Worm (Caenorhabditis elegans) whole organism, young adult: ENCODE results near the gene lin-13.

Experiments used
- D2030.7 ChIP-seq: fragments of 200-800 bp; sonication (Bioruptor generic); IDR thresholded peaks from 2 replicates; pipeline ENCODE4 v1.3.6; 2022; ENCODE audit warnings: missing genetic modification reagents, missing genetic modification characterization, missing compliant biosample characterization
- Y95B8A.8 ChIP-seq: fragments of 200-800 bp; sonication (Bioruptor generic); IDR thresholded peaks from 2 replicates; pipeline ENCODE4 v1.3.6; 2022; ENCODE audit warnings: missing genetic modification reagents, missing genetic modification characterization, missing compliant biosample characterization
- ZK185.1 ChIP-seq: sonication (generic microtip); optimal IDR thresholded peaks from 2 replicates; lab custom pipeline; 2016; ENCODE audit warnings: mild to moderate bottlenecking, missing genetic modification characterization, missing compliant biosample characterization; ENCODE audit not compliant: poor library complexity, severe bottlenecking
- attf-3 ChIP-seq: fragments of 200-800 bp; sonication (Bioruptor generic); conservative IDR thresholded peaks from 2 replicates; pipeline ENCODE4 v1.3.6; 2022; ENCODE audit warnings: missing genetic modification reagents, missing genetic modification characterization, missing compliant biosample characterization
- ceh-27 ChIP-seq: fragments of 200-800 bp; sonication (Bioruptor generic); optimal IDR thresholded peaks from 2 replicates; lab custom pipeline; 2018; ENCODE audit warnings: mild to moderate bottlenecking, missing genetic modification characterization, moderate library complexity, missing compliant biosample characterization
- ceh-40 ChIP-seq: fragments of 200-800 bp; sonication (Bioruptor generic); IDR thresholded peaks from 2 replicates; pipeline ENCODE4 v1.3.6; 2022; ENCODE audit warnings: missing genetic modification characterization, missing compliant biosample characterization
- ceh-58 ChIP-seq: fragments of 200-800 bp; sonication (Bioruptor generic); IDR thresholded peaks from 2 replicates; pipeline ENCODE4 v1.3.6; 2022; ENCODE audit warnings: missing genetic modification characterization, missing compliant biosample characterization
- ceh-91 ChIP-seq: fragments of 200-800 bp; sonication (Bioruptor generic); IDR thresholded peaks from 2 replicates; pipeline ENCODE4 v1.3.6; 2022; ENCODE audit warnings: missing genetic modification reagents, missing genetic modification characterization, missing compliant biosample characterization
- dox-1 ChIP-seq: fragments of 200-800 bp; sonication (Bioruptor generic); IDR thresholded peaks from 2 replicates; pipeline ENCODE4 v1.3.6; 2022; ENCODE audit warnings: missing genetic modification reagents, missing genetic modification characterization, missing compliant biosample characterization
- dpff-1 ChIP-seq: sonication (generic microtip); optimal IDR thresholded peaks from 2 replicates; lab custom pipeline; 2017; ENCODE audit warnings: mild to moderate bottlenecking, missing genetic modification characterization, missing compliant biosample characterization
- dpl-1 ChIP-seq: fragments of 150-350 bp; optimal IDR thresholded peaks from 2 replicates; lab custom pipeline; 2014; ENCODE audit warnings: missing biosample characterization, missing genetic modification reagents, missing genetic modification characterization
- egrh-3 ChIP-seq: fragments of 200-800 bp; sonication (Bioruptor generic); IDR thresholded peaks from 2 replicates; pipeline ENCODE4 v1.3.6; 2022; ENCODE audit warnings: missing genetic modification reagents, missing genetic modification characterization, missing compliant biosample characterization
- gei-17 ChIP-seq: fragments of 200-800 bp; sonication (Bioruptor generic); optimal IDR thresholded peaks from 2 replicates; lab custom pipeline; 2018; ENCODE audit warnings: mild to moderate bottlenecking, missing genetic modification characterization, missing compliant biosample characterization
- him-1 ChIP-seq: sonication (generic microtip); optimal IDR thresholded peaks from 2 replicates; lab custom pipeline; 2016; ENCODE audit warnings: missing genotype, missing genetic modification reagents, missing genetic modification characterization, missing compliant biosample characterization
- hlh-12 ChIP-seq: sonication (generic microtip); optimal IDR thresholded peaks from 2 replicates; lab custom pipeline; 2016; ENCODE audit warnings: missing genetic modification characterization, missing compliant biosample characterization
- hmg-1.2 ChIP-seq: fragments of 200-800 bp; sonication (Bioruptor generic); IDR thresholded peaks from 2 replicates; pipeline ENCODE4 v1.3.6; 2022; ENCODE audit warnings: missing genetic modification reagents, missing genetic modification characterization, missing compliant biosample characterization
- hrde-1 ChIP-seq: sonication (generic microtip); optimal IDR thresholded peaks from 2 replicates; lab custom pipeline; 2016; ENCODE audit warnings: missing genetic modification characterization, mild to moderate bottlenecking, missing compliant biosample characterization, moderate library complexity, missing genotype, missing genetic modification reagents, borderline replicate concordance
- hsf-1 ChIP-seq: fragments of 200-800 bp; sonication (Bioruptor generic); IDR thresholded peaks from 2 replicates; pipeline ENCODE4 v1.3.6; 2022; ENCODE audit warnings: missing genetic modification reagents, missing genetic modification characterization, missing compliant biosample characterization
- lin-26 ChIP-seq: fragments of 200-800 bp; sonication (Bioruptor generic); IDR thresholded peaks from 2 replicates; pipeline ENCODE4 v1.3.6; 2022; ENCODE audit warnings: missing genetic modification reagents, missing genetic modification characterization, missing compliant biosample characterization
- lin-35 ChIP-seq, 3 experiments: fragments of 150-350 bp in 2 of 3; sonication (generic microtip) in 1 of 3; optimal IDR thresholded peaks; 2 replicates each; lab custom pipeline; 2014 to 2018; ENCODE audit warnings: missing biosample characterization in 3 of 3, missing genetic modification characterization in 3 of 3, missing genetic modification reagents in 3 of 3
- lir-1 ChIP-seq: fragments of 200-800 bp; sonication (Bioruptor generic); conservative IDR thresholded peaks from 2 replicates; pipeline ENCODE4 v1.3.6; 2022; ENCODE audit warnings: missing genetic modification reagents, missing genetic modification characterization, missing compliant biosample characterization
- lsy-27 ChIP-seq: sonication (generic microtip); optimal IDR thresholded peaks from 2 replicates; lab custom pipeline; 2017; ENCODE audit warnings: missing genetic modification characterization, mild to moderate bottlenecking, missing compliant biosample characterization, antibody characterized with exemption, missing genotype, borderline replicate concordance; ENCODE audit not compliant: insufficient read depth
- mcd-1 ChIP-seq: fragments of 200-800 bp; sonication (Bioruptor generic); IDR thresholded peaks from 2 replicates; pipeline ENCODE4 v1.3.6; 2022; ENCODE audit warnings: missing genetic modification reagents, missing genetic modification characterization, missing compliant biosample characterization
- mel-28 ChIP-seq: sonication (generic microtip); optimal IDR thresholded peaks from 2 replicates; lab custom pipeline; 2016; ENCODE audit warnings: borderline replicate concordance, mild to moderate bottlenecking, missing genetic modification characterization, missing compliant biosample characterization
- nfya-1 ChIP-seq: sonication (generic microtip); optimal IDR thresholded peaks from 2 replicates; lab custom pipeline; 2017; ENCODE audit warnings: antibody characterized with exemption, missing compliant biosample characterization, missing genetic modification characterization, borderline replicate concordance; ENCODE audit not compliant: insufficient read depth
- nhr-179 ChIP-seq: sonication (generic microtip); optimal IDR thresholded peaks from 2 replicates; lab custom pipeline; 2016; ENCODE audit warnings: mild to moderate bottlenecking, missing genetic modification characterization, missing compliant biosample characterization
- nhr-80 ChIP-seq: sonication (generic microtip); optimal IDR thresholded peaks from 2 replicates; lab custom pipeline; 2016; ENCODE audit warnings: missing genetic modification characterization, missing compliant biosample characterization
- rec-8 ChIP-seq, 2 experiments: sonication (generic microtip); optimal IDR thresholded peaks; 2 replicates each; lab custom pipeline; 2016; ENCODE audit warnings: mild to moderate bottlenecking in 2 of 2, missing genetic modification characterization in 2 of 2, missing genetic modification reagents in 2 of 2, missing genotype in 2 of 2, missing biosample characterization in 1 of 2, missing compliant biosample characterization in 1 of 2, moderate library complexity in 1 of 2
- repo-1 ChIP-seq: sonication (generic microtip); optimal IDR thresholded peaks from 2 replicates; lab custom pipeline; 2017; ENCODE audit warnings: mild to moderate bottlenecking, missing genetic modification characterization, missing compliant biosample characterization
- sea-2 ChIP-seq: fragments of 200-800 bp; sonication (Bioruptor generic); IDR thresholded peaks from 2 replicates; pipeline ENCODE4 v1.3.6; 2022; ENCODE audit warnings: missing genetic modification characterization, missing compliant biosample characterization
- snpc-1.1 ChIP-seq: sonication (generic microtip); optimal IDR thresholded peaks from 2 replicates; lab custom pipeline; 2017; ENCODE audit warnings: missing genetic modification characterization, mild to moderate bottlenecking, missing compliant biosample characterization, antibody characterized with exemption, moderate library complexity, missing genotype, missing genetic modification reagents; ENCODE audit not compliant: insufficient read depth
- snpc-1.3 ChIP-seq: sonication (generic microtip); optimal IDR thresholded peaks from 2 replicates; lab custom pipeline; 2017; ENCODE audit warnings: missing genetic modification characterization, mild to moderate bottlenecking, missing compliant biosample characterization, antibody characterized with exemption, moderate library complexity, missing genotype, missing genetic modification reagents; ENCODE audit not compliant: insufficient read depth
- snpc-3.4 ChIP-seq: sonication (generic microtip); optimal IDR thresholded peaks from 2 replicates; lab custom pipeline; 2017; ENCODE audit warnings: missing genetic modification characterization, mild to moderate bottlenecking, missing compliant biosample characterization, antibody characterized with exemption, moderate library complexity, missing genotype, missing genetic modification reagents
- snpc-4 ChIP-seq, 5 experiments: fragments of 150-350 bp in 1 of 5; sonication (generic microtip) in 4 of 5; optimal IDR thresholded peaks; 2 replicates each; lab custom pipeline; 2014 to 2018; ENCODE audit warnings: missing genetic modification characterization in 5 of 5, missing biosample characterization in 3 of 5, antibody characterized with exemption in 2 of 5, mild to moderate bottlenecking in 2 of 5, missing compliant biosample characterization in 2 of 5, missing genotype in 2 of 5, moderate library complexity in 2 of 5, missing genetic modification reagents in 1 of 5
- tbp1 ChIP-seq: fragments of 200-800 bp; sonication (Bioruptor generic); optimal IDR thresholded peaks from 2 replicates; lab custom pipeline; 2018; ENCODE audit warnings: mild to moderate bottlenecking, missing genetic modification characterization, missing compliant biosample characterization
- zfh-2 ChIP-seq: fragments of 200-800 bp; sonication (Bioruptor generic); conservative IDR thresholded peaks from 2 replicates; pipeline ENCODE4 v1.3.6; 2022; ENCODE audit warnings: missing genetic modification reagents, missing genetic modification characterization, missing compliant biosample characterization
- ztf-26 ChIP-seq: sonication (generic microtip); optimal IDR thresholded peaks from 2 replicates; lab custom pipeline; 2017; ENCODE audit warnings: missing genetic modification characterization, missing compliant biosample characterization
- ztf-28 ChIP-seq: fragments of 200-800 bp; sonication (Bioruptor generic); IDR thresholded peaks from 2 replicates; pipeline ENCODE4 v1.3.6; 2022; ENCODE audit warnings: missing genetic modification reagents, missing genetic modification characterization, missing compliant biosample characterization

lin-13 gene

DNA sequence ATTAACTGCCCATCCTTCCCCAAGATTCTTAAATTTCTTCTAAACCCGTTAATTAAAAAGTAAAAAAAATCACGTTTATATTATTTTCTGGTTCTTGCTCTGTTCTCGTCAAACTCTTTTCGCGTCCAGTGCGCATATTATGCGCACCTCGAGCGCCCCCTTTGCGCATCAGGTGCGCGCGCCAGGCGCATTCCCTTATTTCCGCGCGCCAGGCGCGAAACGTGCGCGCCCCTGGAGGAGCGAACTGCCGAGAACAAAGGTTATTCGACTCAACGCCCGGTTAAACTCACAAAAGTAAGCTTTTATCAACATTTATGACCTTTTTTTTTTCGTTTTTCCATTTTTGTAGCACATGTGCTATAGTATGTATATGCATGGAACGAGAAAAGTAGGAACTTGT is 36.9 kb downstream of the lin-13 start (continued):
- TF ChIP-seq lin-26 (GFP tag; lab: Robert Waterston, UW) = no peak

DNA sequence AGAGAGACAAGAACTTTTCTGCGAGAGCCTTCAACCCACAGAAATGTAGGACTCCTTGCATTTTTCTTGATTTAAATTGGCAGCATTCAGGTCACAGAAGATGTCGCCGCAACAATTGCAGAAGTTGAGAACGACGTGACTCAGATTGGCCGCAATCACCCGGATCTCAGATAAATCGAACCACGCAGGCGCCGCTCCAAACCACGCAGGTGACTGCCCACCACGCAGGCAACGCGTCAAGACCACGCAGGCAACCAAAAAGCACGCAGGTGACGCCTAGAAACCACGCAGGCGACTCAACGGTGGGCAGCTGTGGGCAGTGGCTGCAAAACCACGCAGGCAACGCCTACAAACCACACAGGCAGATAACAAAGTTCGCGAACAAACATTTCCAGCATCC is 38.9 kb downstream of the lin-13 start:
- peak; percentile 70 for TF ChIP-seq zfh-2 (GFP tag; lab: Robert Waterston, UW)

- no peak for TF ChIP-seq hmg-1.2 (GFP tag; lab: Robert Waterston, UW)
- no peak for TF ChIP-seq ZK185.1
- no peak for TF ChIP-seq egrh-3 (GFP tag; lab: Robert Waterston, UW)
- no peak for TF ChIP-seq hsf-1
These were observed 43.4 kb downstream of the lin-13 start for ce11 chrIII:7665928-7666327.

DNA sequence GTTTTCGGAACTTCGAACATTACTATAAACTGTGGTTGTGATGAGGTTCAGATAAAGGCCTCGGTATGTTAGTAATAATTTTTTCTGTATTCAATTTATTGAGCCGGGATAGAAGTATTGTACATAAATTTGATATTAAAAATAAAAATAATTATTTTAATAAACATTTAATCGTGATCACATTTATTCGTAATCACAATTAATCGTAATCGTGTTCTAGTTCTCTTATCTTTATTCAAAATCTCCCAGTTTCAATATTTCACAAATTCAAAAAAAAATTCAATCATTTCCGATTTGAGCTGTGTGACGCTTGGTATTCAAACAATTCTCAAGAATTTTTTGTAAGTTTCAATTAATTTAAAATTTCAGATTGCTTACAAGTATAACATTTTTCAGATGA is 47.3 kb downstream of the lin-13 start, which contains the start of gene lido-18:
Gene lido-18, plus strand, starts transcription at position 301 of the 400 bp plus-strand sequence.
- TF ChIP-seq gei-17 (GFP tag; lab: Kevin White, UChicago) (no peak), mcd-1 (GFP tag; lab: Robert Waterston, UW) (no peak), ceh-58 (no peak), snpc-1.1 (tag; lab: Kevin White, UChicago) (no peak), nhr-179 (tag; lab: Kevin White, UChicago) (no peak), snpc-1.3 (tag; lab: Kevin White, UChicago) (no peak), mel-28 (tag; lab: Kevin White, UChicago) (no peak), ceh-91 (GFP tag; lab: Robert Waterston, UW) (no peak), dox-1 (GFP tag; lab: Robert Waterston, UW) (no peak), Y95B8A.8 (GFP tag; lab: Robert Waterston, UW) (no peak)

ce11 chrIII:7661162-7661561 is 48.1 kb downstream of the lin-13 start:
- TF ChIP-seq hrde-1 (no peak), ceh-27 (GFP tag; lab: Kevin White, UChicago) (peak; percentile 23), zfh-2 (GFP tag; lab: Robert Waterston, UW) (peak; percentile 86)

DNA sequence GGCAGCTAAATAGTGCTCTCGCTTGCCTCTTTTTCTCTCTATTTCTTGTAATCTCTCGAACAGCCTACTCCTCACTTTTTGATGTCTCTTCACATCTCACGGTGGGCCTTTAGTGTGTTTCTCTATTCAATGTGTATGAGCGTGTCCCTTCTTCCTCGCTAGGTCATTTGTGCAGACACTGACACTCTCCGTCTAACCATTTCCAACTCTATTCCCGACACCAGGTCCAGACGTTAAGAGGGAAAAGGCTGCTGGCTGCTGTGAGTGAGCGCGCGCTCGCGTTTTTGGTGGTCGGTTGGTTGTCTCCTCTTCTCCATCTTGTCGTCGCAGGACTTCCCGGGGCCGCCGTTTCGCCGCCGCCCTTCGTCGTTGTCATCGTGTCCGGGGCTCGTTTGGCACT is 49.9 kb downstream of the lin-13 start:
- TF ChIP-seq ztf-28 = no peak
- TF ChIP-seq attf-3 (GFP tag; lab: Robert Waterston, UW) = no peak
- TF ChIP-seq repo-1 (tag; lab: Kevin White, UChicago) = no peak
- TF ChIP-seq sea-2 = no peak
- TF ChIP-seq mcd-1 (GFP tag; lab: Robert Waterston, UW) = 0 out of 2 replicates have a peak, but pooled peaks have one; percentile 15
- no peak for TF ChIP-seq lin-35 (GFP tag; optimal IDR thresholded peaks at IDR 0.05; lab: Kevin White, UChicago)
- no peak for TF ChIP-seq rec-8 (tag; optimal IDR thresholded peaks at IDR 0.05; lab: Kevin White, UChicago)
- no peak for TF ChIP-seq snpc-4 (GFP tag; optimal IDR thresholded peaks at IDR 0.05; lab: Kevin White, UChicago)
- no peak for TF ChIP-seq snpc-4 (tag; optimal IDR thresholded peaks at IDR 0.05; lab: Kevin White, UChicago)
- TF ChIP-seq ZK185.1 = no peak
- TF ChIP-seq dpff-1 (tag; lab: Kevin White, UChicago) = no peak
- TF ChIP-seq nhr-80 = no peak
- no peak for TF ChIP-seq D2030.7
- no peak for TF ChIP-seq hlh-12 (tag; lab: Kevin White, UChicago)
- TF ChIP-seq tbp1 = no peak
- no peak for TF ChIP-seq him-1 (tag; lab: Kevin White, UChicago)
- no peak for TF ChIP-seq dpl-1 (GFP tag; lab: Kevin White, UChicago)
- no peak for TF ChIP-seq ztf-26
- peak; percentile 75; the same call in 1 of the 2 replicates for TF ChIP-seq egrh-3 (GFP tag; lab: Robert Waterston, UW)
- TF ChIP-seq ceh-40 (GFP tag; lab: Robert Waterston, UW) = no peak
- no peak for TF ChIP-seq snpc-3.4
- TF ChIP-seq lsy-27 = no peak
- TF ChIP-seq nhr-179 (tag; lab: Kevin White, UChicago) = no peak
- no peak for TF ChIP-seq lir-1 (GFP tag; lab: Robert Waterston, UW)
- no peak for TF ChIP-seq nfya-1 (tag; lab: Kevin White, UChicago)
